Fruit fly (Drosophila melanogaster): ENCODE data around the gene Nmdmc.
A peak's percentile ranks its signal among the peaks of the same experiment; 100 is the strongest.

Nmdmc gene

DNA sequence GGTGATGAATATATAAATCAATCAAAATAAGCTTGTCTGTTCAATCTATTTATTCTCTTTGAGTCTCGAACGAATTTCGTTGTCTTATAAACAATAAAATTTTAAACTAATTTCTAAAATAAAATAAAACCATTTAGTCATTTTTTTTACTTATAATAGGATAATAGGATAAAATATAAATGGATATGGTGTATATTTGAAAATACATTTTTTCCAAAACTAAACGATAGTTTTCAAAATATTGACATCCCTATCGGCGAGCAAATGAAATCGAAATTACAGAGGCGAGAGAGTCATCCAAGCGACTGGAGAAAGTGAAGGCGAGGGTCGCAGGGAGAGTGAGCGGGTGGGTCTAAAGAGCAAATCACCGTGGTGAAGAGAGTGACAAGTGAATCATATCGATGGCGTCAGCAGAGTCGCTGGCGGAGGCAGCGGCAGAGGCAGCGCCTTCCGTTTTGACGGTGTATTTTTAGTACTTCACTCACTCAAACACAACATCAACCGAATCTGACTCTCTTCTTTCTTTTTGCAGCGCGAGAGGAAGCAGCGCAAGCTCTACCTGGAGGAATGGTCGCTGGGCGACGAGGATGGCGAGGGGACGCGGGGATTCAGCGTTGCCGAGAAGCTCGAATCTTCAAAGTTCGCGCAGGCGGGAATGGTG, 7.2 kb upstream of the Nmdmc start (continued):
- TF ChIP-seq slp2 (GFP tag; optimal IDR thresholded peaks at IDR 0.05) (peak; percentile 44), Sin3A (optimal IDR thresholded peaks at IDR 0.05) (no peak), CG10654 (GFP tag; optimal IDR thresholded peaks at IDR 0.05) (peak; percentile 95), ems (GFP tag; optimal IDR thresholded peaks at IDR 0.05) (peak; percentile 45), Ssrp (tag; optimal IDR thresholded peaks at IDR 0.05) (peak; percentile 98), Hmx (GFP tag; optimal IDR thresholded peaks at IDR 0.05) (peak; percentile 63), zen2 (GFP tag; IDR thresholded peaks at IDR 0.05; ENCODE audit: partially characterized antibody) (no peak), jumu (GFP tag; optimal IDR thresholded peaks at IDR 0.05) (peak; percentile 26), wor (GFP tag; IDR thresholded peaks at IDR 0.05) (no peak), CG12219 (GFP tag; optimal IDR thresholded peaks at IDR 0.05) (peak; percentile 91), CG43689 (GFP tag; IDR thresholded peaks at IDR 0.05) (no peak), Bdp1 (GFP tag; optimal IDR thresholded peaks at IDR 0.05) (peak; percentile 61), eve (GFP tag; optimal IDR thresholded peaks at IDR 0.05) (no peak), ERR (GFP tag; optimal IDR thresholded peaks at IDR 0.05) (peak; percentile 58), sqz (GFP tag; optimal IDR thresholded peaks at IDR 0.05) (peak; percentile 94), CG17328 (GFP tag; IDR thresholded peaks at IDR 0.05) (no peak), Blimp-1 (GFP tag; optimal IDR thresholded peaks at IDR 0.05) (peak; percentile 100), Taf1 (GFP tag; IDR thresholded peaks at IDR 0.05) (no peak), CG8478 (optimal IDR thresholded peaks at IDR 0.05) (no peak), kay (GFP tag; optimal IDR thresholded peaks at IDR 0.05) (peak; percentile 96), zf30C (GFP tag; optimal IDR thresholded peaks at IDR 0.05) (no peak), lov (optimal IDR thresholded peaks at IDR 0.05) (no peak), lov (GFP tag; IDR thresholded peaks at IDR 0.05) (no peak), CrebB (tag; optimal IDR thresholded peaks at IDR 0.05) (peak; percentile 92), kni (GFP tag; optimal IDR thresholded peaks at IDR 0.05) (peak; percentile 96), exex (tag; optimal IDR thresholded peaks at IDR 0.05) (peak; percentile 99), nom (GFP tag; optimal IDR thresholded peaks at IDR 0.05) (peak; percentile 98), Hsf (GFP tag; optimal IDR thresholded peaks at IDR 0.05) (peak; percentile 82), org-1 (GFP tag; optimal IDR thresholded peaks at IDR 0.05) (peak; percentile 95), schlank (tag; optimal IDR thresholded peaks at IDR 0.05) (peak; percentile 86), CG15011 (GFP tag; optimal IDR thresholded peaks at IDR 0.05) (peak; percentile 97), GATAe (GFP tag; conservative IDR thresholded peaks at IDR 0.05) (no peak), CG14965 (GFP tag; optimal IDR thresholded peaks at IDR 0.05; ENCODE audit: borderline replicate concordance) (no peak), Mad (GFP tag; optimal IDR thresholded peaks at IDR 0.05) (peak; percentile 72), hth (optimal IDR thresholded peaks at IDR 0.05) (no peak), BEAF-32 (GFP tag; optimal IDR thresholded peaks at IDR 0.05) (peak; percentile 82), CG1647 (GFP tag; optimal IDR thresholded peaks at IDR 0.05) (peak; percentile 71), ATbp (GFP tag; optimal IDR thresholded peaks at IDR 0.05) (peak; percentile 92), Lhr (GFP tag; optimal IDR thresholded peaks at IDR 0.05) (peak; percentile 94), CG15696 (tag; optimal IDR thresholded peaks at IDR 0.05) (peak; percentile 96), CG7357 (GFP tag; IDR thresholded peaks at IDR 0.05) (peak; percentile 84), onecut (GFP tag; IDR thresholded peaks at IDR 0.05) (peak; percentile 88), bigmax (GFP tag; optimal IDR thresholded peaks at IDR 0.05) (no peak), slou (GFP tag; optimal IDR thresholded peaks at IDR 0.05) (peak; percentile 75), lola (GFP tag; optimal IDR thresholded peaks at IDR 0.05) (peak in 1 of 3 experiments; percentile 99), CG34376 (GFP tag; optimal IDR thresholded peaks at IDR 0.05) (peak; percentile 95), CG11398 (GFP tag; optimal IDR thresholded peaks at IDR 0.05) (no peak), vvl (GFP tag; IDR thresholded peaks at IDR 0.05) (no peak), D19A (tag; optimal IDR thresholded peaks at IDR 0.05) (peak; percentile 98), CG15479 (GFP tag; optimal IDR thresholded peaks at IDR 0.05) (peak; percentile 86), Hr3 (GFP tag; optimal IDR thresholded peaks at IDR 0.05) (peak; percentile 96)

Measured in whole organism, embryonic.